Fruit fly (Drosophila melanogaster) whole organism, embryonic: Measurements from ENCODE around the gene Uev1A.
A peak's percentile ranks its signal among the peaks of the same experiment; 100 is the strongest.

Experiments used
- Ada2b ChIP-seq: fragments of 200-800 bp; sonication (Bioruptor generic); IDR thresholded peaks from 2 replicates; pipeline ENCODE4 v1.3.6; 2022; ENCODE audit warnings: missing biosample characterization, missing genetic modification characterization
- Atf6 ChIP-seq: fragments of 200-800 bp; sonication (Bioruptor generic); IDR thresholded peaks from 2 replicates; pipeline ENCODE4 v1.3.6; 2022; ENCODE audit warnings: missing biosample characterization, missing genetic modification characterization
- CG11085 ChIP-seq: fragments of 200-800 bp; sonication (Bioruptor generic); IDR thresholded peaks from 2 replicates; pipeline ENCODE4 v1.3.6; 2022; ENCODE audit warnings: missing biosample characterization, missing genetic modification characterization
- CG11723 ChIP-seq: fragments of 200-800 bp; sonication (Bioruptor generic); optimal IDR thresholded peaks from 2 replicates; lab custom pipeline; 2017; ENCODE audit warnings: missing biosample characterization, mild to moderate bottlenecking, missing genetic modification characterization
- CG12155 ChIP-seq: fragments of 200-800 bp; sonication (Bioruptor generic); optimal IDR thresholded peaks from 3 replicates; lab custom pipeline; 2016; ENCODE audit warnings: missing biosample characterization, missing genetic modification characterization
- CG12391 ChIP-seq: fragments of 200-800 bp; sonication (Bioruptor generic); optimal IDR thresholded peaks from 3 replicates; lab custom pipeline; 2018; ENCODE audit warnings: missing biosample characterization, mild to moderate bottlenecking, missing genetic modification characterization, moderate library complexity
- CG13287 ChIP-seq: fragments of 200-800 bp; sonication (Bioruptor generic); IDR thresholded peaks from 2 replicates; pipeline ENCODE4 v1.3.6; 2022; ENCODE audit warnings: missing biosample characterization, missing genetic modification characterization; ENCODE audit not compliant: partially characterized antibody
- CG15514 ChIP-seq: fragments of 200-800 bp; sonication (Bioruptor generic); optimal IDR thresholded peaks from 3 replicates; lab custom pipeline; 2017; ENCODE audit warnings: missing biosample characterization, missing genetic modification characterization, mild to moderate bottlenecking, moderate library complexity, missing genetic modification reagents
- CG1602 ChIP-seq: fragments of 200-800 bp; sonication (Bioruptor generic); optimal IDR thresholded peaks from 3 replicates; lab custom pipeline; 2016; ENCODE audit warnings: missing biosample characterization, missing genetic modification characterization
- CG18011 ChIP-seq: fragments of 200-800 bp; sonication (Bioruptor generic); optimal IDR thresholded peaks from 2 replicates; lab custom pipeline; 2017; ENCODE audit warnings: missing biosample characterization, missing genetic modification characterization, mild to moderate bottlenecking, moderate library complexity, missing genotype
- CG32532 ChIP-seq: fragments of 200-800 bp; sonication (Bioruptor generic); IDR thresholded peaks from 2 replicates; pipeline ENCODE4 v1.3.6; 2022; ENCODE audit warnings: missing biosample characterization, missing genetic modification characterization
- CG34224 ChIP-seq: fragments of 200-800 bp; sonication (Bioruptor generic); IDR thresholded peaks from 3 replicates; pipeline ENCODE4 v1.3.6; 2022; ENCODE audit warnings: missing biosample characterization, missing genetic modification characterization; ENCODE audit not compliant: partially characterized antibody
- CG3847 ChIP-seq: fragments of 200-800 bp; sonication (Bioruptor generic); IDR thresholded peaks from 2 replicates; pipeline ENCODE4 v1.3.6; 2022; ENCODE audit warnings: missing biosample characterization, missing genetic modification characterization
- CG4404 ChIP-seq: fragments of 200-800 bp; sonication (Bioruptor generic); IDR thresholded peaks from 2 replicates; pipeline ENCODE4 v1.3.6; 2022; ENCODE audit warnings: missing biosample characterization, missing genetic modification characterization
- CG6272 ChIP-seq: fragments of 200-800 bp; sonication (Bioruptor generic); IDR thresholded peaks from 2 replicates; pipeline ENCODE4 v1.3.6; 2022; ENCODE audit warnings: missing biosample characterization, missing genetic modification characterization
- CG6813 ChIP-seq: fragments of 200-800 bp; sonication (Bioruptor generic); optimal IDR thresholded peaks from 2 replicates; lab custom pipeline; 2017; ENCODE audit warnings: missing biosample characterization, missing genetic modification characterization, mild to moderate bottlenecking, moderate library complexity, missing genetic modification reagents
- CG8089 ChIP-seq: fragments of 200-800 bp; sonication (Bioruptor generic); optimal IDR thresholded peaks from 3 replicates; lab custom pipeline; 2016; ENCODE audit warnings: missing biosample characterization, missing genetic modification characterization
- CG9932 ChIP-seq: fragments of 200-800 bp; sonication (Bioruptor generic); IDR thresholded peaks from 2 replicates; pipeline ENCODE4 v1.3.6; 2022; ENCODE audit warnings: missing biosample characterization, missing genetic modification characterization
- Dbx ChIP-seq: fragments of 200-800 bp; sonication (Bioruptor generic); IDR thresholded peaks from 3 replicates; pipeline ENCODE4 v1.3.6; 2022; ENCODE audit warnings: missing biosample characterization, missing genetic modification characterization
- Elba2 ChIP-seq: fragments of 200-800 bp; sonication (Bioruptor generic); optimal IDR thresholded peaks from 3 replicates; lab custom pipeline; 2016; ENCODE audit warnings: missing biosample characterization, missing genetic modification characterization
- HLH4C ChIP-seq: fragments of 200-800 bp; sonication (Bioruptor generic); IDR thresholded peaks from 3 replicates; pipeline ENCODE4 v1.3.6; 2022; ENCODE audit warnings: missing biosample characterization, missing genetic modification characterization; ENCODE audit not compliant: partially characterized antibody
- Nf-YB ChIP-seq: fragments of 200-800 bp; sonication (Bioruptor generic); optimal IDR thresholded peaks from 3 replicates; lab custom pipeline; 2019; ENCODE audit warnings: missing biosample characterization, mild to moderate bottlenecking, missing genetic modification characterization, moderate library complexity
- Opbp ChIP-seq: fragments of 200-800 bp; sonication (Bioruptor generic); IDR thresholded peaks from 3 replicates; pipeline ENCODE4 v1.3.6; 2022; ENCODE audit warnings: missing biosample characterization, missing genetic modification characterization; ENCODE audit not compliant: partially characterized antibody
- Optix ChIP-seq: fragments of 200-800 bp; sonication (Bioruptor generic); IDR thresholded peaks from 3 replicates; pipeline ENCODE4 v1.3.6; 2022; ENCODE audit warnings: missing biosample characterization, missing genetic modification characterization
- Pdp1 ChIP-seq, 2 experiments: fragments of 200-800 bp; sonication (Bioruptor generic); optimal IDR thresholded peaks; 3 replicates each; lab custom pipeline; 2016; ENCODE audit warnings: missing biosample characterization in 2 of 2, missing genetic modification characterization in 2 of 2, mild to moderate bottlenecking in 1 of 2, moderate library complexity in 1 of 2
- Scr ChIP-seq: fragments of 200-800 bp; sonication (Bioruptor generic); IDR thresholded peaks from 2 replicates; pipeline ENCODE4 v1.3.6; 2022; ENCODE audit warnings: missing biosample characterization, missing genetic modification characterization; ENCODE audit not compliant: partially characterized antibody
- Sin3A ChIP-seq: fragments of >200 bp; optimal IDR thresholded peaks from 2 replicates; lab custom pipeline; 2018
- Sry-δ ChIP-seq: fragments of 200-800 bp; sonication (Bioruptor generic); optimal IDR thresholded peaks from 2 replicates; lab custom pipeline; 2016; ENCODE audit warnings: missing biosample characterization, missing genetic modification characterization
- Trl ChIP-seq, 3 experiments: fragments of >200 bp in 2 of 3; fragments of 200-800 bp in 1 of 3; sonication (Bioruptor generic) in 1 of 3; optimal IDR thresholded peaks; 2 replicates in 1 of 3; 3 replicates in 2 of 3; lab custom pipeline; 2016 to 2017; ENCODE audit warnings: missing biosample characterization in 1 of 3, missing genetic modification characterization in 1 of 3
- amos ChIP-seq: fragments of 200-800 bp; sonication (Bioruptor generic); IDR thresholded peaks from 2 replicates; pipeline ENCODE4 v1.3.6; 2022; ENCODE audit warnings: missing biosample characterization, missing genetic modification characterization; ENCODE audit not compliant: partially characterized antibody
- crp ChIP-seq, 2 experiments: fragments of 200-800 bp; sonication (Bioruptor generic); optimal IDR thresholded peaks; 2 replicates in 1 of 2; 3 replicates in 1 of 2; lab custom pipeline; 2017; ENCODE audit warnings: missing biosample characterization in 2 of 2, missing genetic modification characterization in 2 of 2, mild to moderate bottlenecking in 1 of 2, moderate library complexity in 1 of 2
- fd102C ChIP-seq: fragments of 200-800 bp; sonication (Bioruptor generic); optimal IDR thresholded peaks from 2 replicates; lab custom pipeline; 2018; ENCODE audit warnings: missing biosample characterization, mild to moderate bottlenecking, missing genetic modification characterization, moderate library complexity
- gfzf ChIP-seq: fragments of 200-800 bp; sonication (Bioruptor generic); optimal IDR thresholded peaks from 2 replicates; lab custom pipeline; 2016; ENCODE audit warnings: missing biosample characterization, mild to moderate bottlenecking, missing genetic modification characterization, moderate library complexity
- ham ChIP-seq: fragments of 200-800 bp; sonication (Bioruptor generic); IDR thresholded peaks from 2 replicates; pipeline ENCODE4 v1.3.6; 2022; ENCODE audit warnings: missing biosample characterization, missing genetic modification characterization
- hkb ChIP-seq, 2 experiments: fragments of 200-800 bp in 1 of 2; fragments of >200 bp in 1 of 2; sonication (Bioruptor generic) in 1 of 2; IDR thresholded peaks in 1 of 2; optimal IDR thresholded peaks in 1 of 2; 2 replicates each; pipeline versions ENCODE4 v1.3.6 to Lab custom; 2017 to 2022; ENCODE audit warnings: missing biosample characterization in 1 of 2, missing genetic modification characterization in 1 of 2
- lab ChIP-seq: fragments of 200-800 bp; sonication (Bioruptor generic); optimal IDR thresholded peaks from 3 replicates; lab custom pipeline; 2017; ENCODE audit warnings: missing biosample characterization, missing genetic modification characterization, mild to moderate bottlenecking, moderate library complexity, missing genetic modification reagents
- lmd ChIP-seq: fragments of 200-800 bp; sonication (Bioruptor generic); IDR thresholded peaks from 2 replicates; pipeline ENCODE4 v1.3.6; 2022; ENCODE audit warnings: missing biosample characterization, missing genetic modification characterization
- row ChIP-seq: fragments of 200-800 bp; sonication (Bioruptor generic); IDR thresholded peaks from 3 replicates; pipeline ENCODE4 v1.3.6; 2022; ENCODE audit warnings: missing biosample characterization, missing genetic modification characterization
- slbo ChIP-seq: fragments of 200-800 bp; sonication (Bioruptor generic); IDR thresholded peaks from 2 replicates; pipeline ENCODE4 v1.3.6; 2022; ENCODE audit warnings: missing biosample characterization, missing genetic modification characterization
- tna ChIP-seq: fragments of 200-800 bp; sonication (Bioruptor generic); IDR thresholded peaks from 2 replicates; pipeline ENCODE4 v1.3.6; 2022; ENCODE audit warnings: missing biosample characterization, missing genetic modification characterization; ENCODE audit not compliant: partially characterized antibody
- toy ChIP-seq: fragments of 200-800 bp; sonication (Bioruptor generic); IDR thresholded peaks from 2 replicates; pipeline ENCODE4 v1.3.6; 2022; ENCODE audit warnings: missing biosample characterization, missing genetic modification characterization
- unc-4 ChIP-seq: fragments of 200-800 bp; sonication (Bioruptor generic); IDR thresholded peaks from 2 replicates; pipeline ENCODE4 v1.3.6; 2022; ENCODE audit warnings: missing biosample characterization, missing genetic modification characterization; ENCODE audit not compliant: partially characterized antibody
- usp ChIP-seq: fragments of >200 bp; optimal IDR thresholded peaks from 2 replicates; lab custom pipeline; 2017; ENCODE audit warnings: missing biosample characterization, missing genetic modification characterization
- vnd ChIP-seq: fragments of 200-800 bp; sonication (Bioruptor generic); IDR thresholded peaks from 3 replicates; pipeline ENCODE4 v1.3.6; 2022; ENCODE audit warnings: missing biosample characterization, missing genetic modification characterization; ENCODE audit not compliant: partially characterized antibody
- vvl ChIP-seq: fragments of 200-800 bp; sonication (Bioruptor generic); IDR thresholded peaks from 2 replicates; pipeline ENCODE4 v1.3.6; 2022; ENCODE audit warnings: missing biosample characterization, missing genetic modification characterization

Uev1A gene

DNA sequence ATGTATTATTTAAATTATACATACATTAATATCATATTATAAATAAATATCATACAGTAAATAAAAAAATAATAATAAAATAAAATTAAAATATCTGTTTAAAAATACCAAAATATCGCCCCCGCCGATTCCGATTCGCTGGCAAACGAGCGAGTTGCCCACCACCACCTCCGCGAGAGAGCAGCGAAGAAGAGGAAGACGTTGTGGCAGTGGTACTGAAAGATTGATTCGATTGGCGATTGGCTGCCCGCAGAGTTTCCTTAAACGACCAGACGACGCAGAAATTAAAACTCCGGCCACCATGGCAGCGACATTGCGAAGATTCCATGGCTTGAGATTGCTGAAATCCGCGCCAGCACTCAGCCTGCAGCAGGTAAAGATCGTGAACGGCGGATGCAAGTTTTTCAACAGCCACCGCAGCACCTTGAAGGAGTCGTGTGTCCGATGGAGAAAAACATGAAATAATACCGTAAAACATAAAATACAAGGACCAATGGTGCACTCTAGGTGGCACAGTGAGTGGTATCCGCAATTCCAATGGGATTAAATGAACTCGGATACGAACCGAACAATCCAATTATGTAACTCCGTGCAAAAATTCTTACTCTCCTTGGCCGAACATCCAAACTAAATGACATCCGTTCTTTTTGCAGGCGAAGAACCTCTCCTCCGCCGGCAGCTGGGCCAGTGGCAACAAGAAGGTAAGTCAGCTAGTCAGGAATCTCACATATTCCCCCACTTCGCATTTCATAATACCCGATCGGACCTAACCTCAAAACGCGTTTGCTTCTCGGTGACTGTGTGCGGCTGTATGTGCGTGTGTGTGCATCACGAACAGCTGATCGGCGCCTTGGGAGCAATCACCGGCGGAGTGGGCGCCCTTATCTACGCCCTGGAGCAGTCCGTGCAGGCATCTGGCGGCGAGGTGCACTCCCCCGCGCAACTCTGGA is 5.7 kb downstream of the Uev1A start, which contains the start of gene Cyt-c1 (continued):
- TF ChIP-seq Scr (peak; percentile 75), Dbx (GFP tag; lab: Robert Waterston, UW) (0 out of 3 replicates have a peak, but pooled peaks have one; percentile 16), hkb (optimal IDR thresholded peaks at IDR 0.05; lab: Kevin White, UChicago) (no peak), hkb (GFP tag; IDR thresholded peaks at IDR 0.05; lab: Robert Waterston, UW) (no peak), lmd (GFP tag; lab: Robert Waterston, UW) (no peak), Opbp (GFP tag; lab: Robert Waterston, UW) (peak; percentile 70; the same call in 2 of the 3 replicates), slbo (GFP tag; lab: Robert Waterston, UW) (peak; percentile 54), toy (GFP tag; lab: Robert Waterston, UW) (no peak), CG9932 (GFP tag; lab: Robert Waterston, UW) (peak; percentile 65), unc-4 (peak; percentile 50; the same call in 1 of the 2 replicates), CG6272 (GFP tag; lab: Robert Waterston, UW) (0 out of 2 replicates have a peak, but pooled peaks have one; percentile 29), Sin3A (peak; percentile 18), Optix (GFP tag; lab: Robert Waterston, UW) (0 out of 3 replicates have a peak, but pooled peaks have one; percentile 13), Trl (optimal IDR thresholded peaks at IDR 0.05; lab: Kevin White, UChicago) (peak in 1 of 2 experiments; percentile 16), Trl (GFP tag; optimal IDR thresholded peaks at IDR 0.05; lab: Kevin White, UChicago) (no peak), CG34224 (GFP tag; lab: Robert Waterston, UW) (peak; percentile 42; the same call in 2 of the 3 replicates), HLH4C (GFP tag; lab: Robert Waterston, UW) (peak; percentile 21; the same call in 1 of the 3 replicates), Elba2 (GFP tag; lab: Kevin White, UChicago) (peak; percentile 67), tna (peak; percentile 21; the same call in 1 of the 2 replicates), gfzf (GFP tag; lab: Kevin White, UChicago) (peak; percentile 8), CG4404 (GFP tag; lab: Robert Waterston, UW) (no peak), CG18011 (GFP tag; lab: Kevin White, UChicago) (no peak), CG13287 (GFP tag; lab: Robert Waterston, UW) (peak; percentile 70), CG6813 (GFP tag; lab: Kevin White, UChicago) (peak; percentile 16), CG11085 (GFP tag; lab: Robert Waterston, UW) (no peak), lab (peak; percentile 2), vnd (GFP tag; lab: Robert Waterston, UW) (peak; percentile 46; the same call in 1 of the 3 replicates), CG8089 (GFP tag; lab: Kevin White, UChicago) (no peak), CG1602 (no peak), amos (peak; percentile 76), Atf6 (GFP tag; lab: Robert Waterston, UW) (peak; percentile 45; the same call in 1 of the 2 replicates), CG15514 (peak; percentile 45), ham (GFP tag; lab: Robert Waterston, UW) (no peak), Ada2b (GFP tag; lab: Robert Waterston, UW) (0 out of 2 replicates have a peak, but pooled peaks have one; percentile 12), vvl (GFP tag; lab: Robert Waterston, UW) (peak; percentile 42), fd102C (GFP tag; lab: Kevin White, UChicago) (no peak), Sry-δ (GFP tag; lab: Kevin White, UChicago) (peak; percentile 64), CG11723 (GFP tag; lab: Kevin White, UChicago) (no peak), crp (GFP tag; optimal IDR thresholded peaks at IDR 0.05; lab: Kevin White, UChicago) (peak in 1 of 2 experiments; percentile 80), CG3847 (0 out of 2 replicates have a peak, but pooled peaks have one; percentile 14), row (GFP tag; lab: Robert Waterston, UW) (peak; percentile 71), CG12391 (tag; lab: Kevin White, UChicago) (peak; percentile 26), Pdp1 (GFP tag; optimal IDR thresholded peaks at IDR 0.05; lab: Kevin White, UChicago) (peak in 1 of 2 experiments; percentile 98), CG12155 (peak; percentile 98), CG32532 (GFP tag; lab: Robert Waterston, UW) (peak; percentile 43; the same call in 1 of the 2 replicates), Nf-YB (GFP tag; lab: Kevin White, UChicago) (peak; percentile 56), usp (GFP tag; lab: Kevin White, UChicago) (no peak)
